Worm (Caenorhabditis elegans): ENCODE data around the gene vang-1.

DNA sequence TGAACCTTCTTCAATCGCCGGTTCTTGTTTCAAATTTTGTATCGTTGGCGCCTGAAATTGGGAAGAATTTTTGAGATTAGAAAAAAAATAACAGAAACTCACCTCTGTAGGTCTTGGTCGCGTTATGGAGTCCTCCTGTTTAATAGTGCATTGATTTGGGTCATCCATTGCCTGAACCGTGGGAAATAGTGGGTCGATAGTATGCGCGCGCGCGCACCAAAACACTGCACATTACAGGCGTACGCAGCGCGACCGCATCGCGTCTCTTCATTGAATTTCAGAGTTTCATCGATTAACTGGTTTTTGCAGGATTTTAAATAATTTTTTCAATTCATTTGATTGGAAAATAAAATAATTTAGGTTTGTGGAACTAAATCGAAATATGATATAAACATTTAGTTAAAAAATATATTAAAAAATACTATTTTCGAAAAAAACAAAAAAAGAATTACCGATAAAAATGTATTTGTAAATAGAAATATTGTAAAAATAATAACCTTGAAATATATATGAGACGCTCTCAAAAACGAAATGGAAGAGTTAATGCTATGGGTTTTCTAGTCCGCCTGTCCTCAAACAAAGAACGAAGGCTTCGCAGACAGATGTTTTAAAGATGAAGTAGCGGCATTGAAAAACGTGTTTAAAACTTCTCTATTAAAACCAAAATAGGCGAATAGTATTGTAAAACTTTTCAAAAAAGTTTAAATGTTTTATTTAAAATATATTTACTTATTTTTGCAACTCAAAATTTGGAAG, 28.4 kb upstream of the vang-1 start, which contains the start of gene tra-4:
- TF ChIP-seq pha-4 (tag; optimal IDR thresholded peaks at IDR 0.05) (peak; percentile 26), zag-1 (tag; optimal IDR thresholded peaks at IDR 0.05) (no peak), nhr-28 (tag; optimal IDR thresholded peaks at IDR 0.05) (no peak), aly-2 (tag; optimal IDR thresholded peaks at IDR 0.05) (no peak), ceh-16 (tag; optimal IDR thresholded peaks at IDR 0.05) (no peak), ceh-28 (tag; optimal IDR thresholded peaks at IDR 0.05) (no peak), fos-1 (tag; optimal IDR thresholded peaks at IDR 0.05) (no peak), snpc-4 (tag; optimal IDR thresholded peaks at IDR 0.05) (peak; percentile 36), unc-62 (GFP tag; optimal IDR thresholded peaks at IDR 0.05) (no peak)
